Worm (Caenorhabditis elegans): ENCODE data around the gene ptc-3.

Gene ptc-3

DNA sequence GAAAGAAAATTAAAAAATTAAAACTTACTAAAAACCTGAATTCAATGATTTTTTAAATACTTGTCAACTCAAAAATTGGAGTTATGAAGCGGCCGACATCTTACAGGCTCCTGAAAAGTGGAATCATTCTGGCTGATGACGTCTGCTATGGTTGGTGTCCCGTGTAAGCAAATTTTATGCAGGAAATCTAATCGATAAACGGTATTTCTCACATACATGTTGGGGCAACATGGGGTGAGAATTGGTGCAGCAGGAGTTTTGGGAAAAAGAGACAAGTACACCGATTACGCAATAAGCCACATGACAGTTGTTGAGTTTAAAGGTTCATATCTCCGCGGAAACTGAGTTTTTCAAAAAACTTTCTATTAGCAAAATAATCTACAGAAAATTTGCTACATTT is 36.9 kb downstream of the ptc-3 start, which contains the start of gene K12H6.2:
K12H6.2 (minus strand) TSS at position 101 of the 400 bp plus-strand sequence.
- TF ChIP-seq zip-8 (tag; optimal IDR thresholded peaks at IDR 0.05) (peak; percentile 46), ces-1 (GFP tag; optimal IDR thresholded peaks at IDR 0.05) (no peak)

- TF ChIP-seq nhr-2 (tag; optimal IDR thresholded peaks at IDR 0.05) (no peak), hlh-1 (tag; optimal IDR thresholded peaks at IDR 0.05) (no peak), drap-1 (GFP tag; optimal IDR thresholded peaks at IDR 0.05) (no peak), pha-4 (tag; optimal IDR thresholded peaks at IDR 0.05) (no peak), sptf-1 (tag; optimal IDR thresholded peaks at IDR 0.05) (no peak), elt-3 (tag; optimal IDR thresholded peaks at IDR 0.05) (no peak), zip-8 (tag; optimal IDR thresholded peaks at IDR 0.05) (no peak)
These were observed 37.4 kb downstream of the ptc-3 start for ce11 chrII:2815017-2815416.

DNA sequence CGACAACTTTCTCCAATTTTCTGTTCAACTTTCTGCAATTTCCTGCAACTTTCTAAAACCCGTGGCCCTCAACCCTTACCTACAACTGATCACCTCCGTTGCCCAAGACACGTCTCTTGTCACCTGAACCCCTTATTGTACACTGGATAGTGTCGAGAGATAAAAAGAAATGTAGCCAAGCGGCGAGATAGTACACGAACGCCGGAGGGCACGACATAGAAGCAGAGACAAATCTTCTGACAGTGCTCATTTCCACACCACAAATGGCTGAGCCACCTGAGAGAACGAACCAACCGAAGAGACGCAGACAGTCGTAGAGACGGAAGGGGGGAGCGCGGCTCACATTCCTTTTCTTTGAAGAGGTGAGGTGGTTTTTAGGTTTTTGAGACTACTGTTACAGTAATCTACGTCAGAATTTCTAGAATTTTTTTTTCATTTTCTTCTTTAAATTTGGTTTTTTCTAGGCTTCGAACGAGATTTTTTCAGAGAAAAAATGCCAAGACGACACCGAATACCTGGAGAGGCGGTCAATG is 44.7 kb downstream of the ptc-3 start, which contains the start of gene K12H6.12:
K12H6.12 (plus strand) TSS at position 483 of the 533 bp plus-strand sequence.
- no peak for TF ChIP-seq drap-1 (GFP tag; optimal IDR thresholded peaks at IDR 0.05)
- no peak for TF ChIP-seq nhr-76 (tag; optimal IDR thresholded peaks at IDR 0.05)
- TF ChIP-seq blmp-1 (tag; optimal IDR thresholded peaks at IDR 0.05): no peak
- no peak for TF ChIP-seq unc-62 (GFP tag; optimal IDR thresholded peaks at IDR 0.05)
- TF ChIP-seq mab-5 (tag; optimal IDR thresholded peaks at IDR 0.05): no peak
- TF ChIP-seq nhr-12 (tag; optimal IDR thresholded peaks at IDR 0.05): no peak
- TF ChIP-seq ham-2 (GFP tag; optimal IDR thresholded peaks at IDR 0.05): no peak
- TF ChIP-seq mep-1 (tag; optimal IDR thresholded peaks at IDR 0.05): no peak
- TF ChIP-seq hlh-1 (tag; optimal IDR thresholded peaks at IDR 0.05): no peak
- TF ChIP-seq flh-1 (GFP tag; optimal IDR thresholded peaks at IDR 0.05): no peak
- TF ChIP-seq ces-1 (GFP tag; optimal IDR thresholded peaks at IDR 0.05): no peak
- TF ChIP-seq tbx-8 (GFP tag; optimal IDR thresholded peaks at IDR 0.05): no peak
- TF ChIP-seq unc-120 (tag; optimal IDR thresholded peaks at IDR 0.05; ENCODE audit: poor library complexity, severe bottlenecking): no peak
- TF ChIP-seq pha-4 (tag; optimal IDR thresholded peaks at IDR 0.05): no peak
- no peak for TF ChIP-seq nhr-237 (tag; optimal IDR thresholded peaks at IDR 0.05)
- TF ChIP-seq M03D4.4 (tag; optimal IDR thresholded peaks at IDR 0.05): no peak

ce11 chrII:2805566-2805965 is 46.8 kb downstream of the ptc-3 start:
- TF ChIP-seq nhr-28 (tag; optimal IDR thresholded peaks at IDR 0.05) (no peak), blmp-1 (tag; optimal IDR thresholded peaks at IDR 0.05) (no peak), drap-1 (GFP tag; optimal IDR thresholded peaks at IDR 0.05) (no peak), ceh-83 (GFP tag; optimal IDR thresholded peaks at IDR 0.05) (no peak), unc-39 (tag; optimal IDR thresholded peaks at IDR 0.05) (no peak), lin-13 (tag; optimal IDR thresholded peaks at IDR 0.05) (no peak), mab-5 (tag; optimal IDR thresholded peaks at IDR 0.05) (no peak), lsy-2 (tag; optimal IDR thresholded peaks at IDR 0.05) (no peak)

- TF ChIP-seq hlh-1 (tag; optimal IDR thresholded peaks at IDR 0.05) (no peak), nhr-28 (tag; optimal IDR thresholded peaks at IDR 0.05) (no peak), nhr-2 (tag; optimal IDR thresholded peaks at IDR 0.05) (no peak), nhr-12 (tag; optimal IDR thresholded peaks at IDR 0.05) (no peak), pha-4 (tag; optimal IDR thresholded peaks at IDR 0.05) (no peak), blmp-1 (tag; optimal IDR thresholded peaks at IDR 0.05) (no peak), nhr-237 (tag; optimal IDR thresholded peaks at IDR 0.05) (no peak), lin-13 (tag; optimal IDR thresholded peaks at IDR 0.05) (no peak), elt-1 (tag; optimal IDR thresholded peaks at IDR 0.05; ENCODE audit: borderline replicate concordance, insufficient read depth) (no peak), flh-1 (GFP tag; optimal IDR thresholded peaks at IDR 0.05) (no peak), lin-32 (GFP tag; optimal IDR thresholded peaks at IDR 0.05) (no peak), M03D4.4 (tag; optimal IDR thresholded peaks at IDR 0.05) (no peak), unc-62 (GFP tag; optimal IDR thresholded peaks at IDR 0.05) (no peak), lsy-2 (tag; optimal IDR thresholded peaks at IDR 0.05) (no peak), sem-2 (GFP tag; optimal IDR thresholded peaks at IDR 0.05) (no peak), mls-2 (tag; optimal IDR thresholded peaks at IDR 0.05) (no peak), ces-1 (GFP tag; optimal IDR thresholded peaks at IDR 0.05) (no peak)
These were observed 47.4 kb downstream of the ptc-3 start for ce11 chrII:2804949-2805348.

ce11 chrII:2804245-2804644 is 48.1 kb downstream of the ptc-3 start:
- TF ChIP-seq elt-3 (tag; optimal IDR thresholded peaks at IDR 0.05) (no peak), unc-120 (tag; optimal IDR thresholded peaks at IDR 0.05; ENCODE audit: poor library complexity, severe bottlenecking) (peak; percentile 50), ces-1 (GFP tag; optimal IDR thresholded peaks at IDR 0.05) (peak; percentile 12)
